Worm (Caenorhabditis elegans): ENCODE results near the gene acp-3.

acp-3 gene

DNA sequence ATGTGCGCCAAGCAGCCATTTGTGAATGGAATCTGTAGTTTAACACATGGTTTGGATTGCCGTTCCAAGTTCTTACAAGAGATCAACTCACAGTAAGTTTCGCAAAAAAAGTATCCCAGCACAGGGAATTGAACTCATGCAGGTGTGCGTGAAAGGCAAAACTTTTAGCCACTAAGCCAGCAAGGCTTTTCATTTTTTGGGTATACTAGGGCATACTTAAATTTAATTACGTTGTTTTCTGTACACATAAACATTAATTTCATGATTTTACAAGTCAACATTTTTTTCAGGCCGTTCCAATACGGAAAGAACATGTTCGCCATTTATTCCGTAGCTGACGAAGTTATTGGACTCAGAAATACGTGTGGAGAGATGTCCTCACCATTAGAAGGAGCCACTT is 4.6 kb upstream of the acp-3 start:
- no peak for TF ChIP-seq attf-3 (GFP tag; conservative IDR thresholded peaks at IDR 0.05)
- TF ChIP-seq sea-2 (GFP tag; IDR thresholded peaks at IDR 0.05): 0 out of 2 replicates have a peak, but pooled peaks have one; percentile 29
- TF ChIP-seq ztf-26 (tag; optimal IDR thresholded peaks at IDR 0.05): no peak
- TF ChIP-seq ceh-58 (GFP tag; IDR thresholded peaks at IDR 0.05): peak; percentile 98
- TF ChIP-seq B0035.1 (tag; optimal IDR thresholded peaks at IDR 0.05): peak; percentile 69
- peak; percentile 87 for TF ChIP-seq dpff-1 (tag; optimal IDR thresholded peaks at IDR 0.05)
- TF ChIP-seq F39B2.1 (GFP tag; IDR thresholded peaks at IDR 0.05): peak; percentile 23; the same call in 1 of the 2 replicates
- peak; percentile 75 for TF ChIP-seq B0261.1 (tag; optimal IDR thresholded peaks at IDR 0.05)
- TF ChIP-seq lin-40 (tag; optimal IDR thresholded peaks at IDR 0.05): no peak
- TF ChIP-seq nfya-2 (GFP tag; IDR thresholded peaks at IDR 0.05): no peak
- TF ChIP-seq ceh-79 (tag; optimal IDR thresholded peaks at IDR 0.05): peak; percentile 87
- TF ChIP-seq ceh-27 (GFP tag; optimal IDR thresholded peaks at IDR 0.05): peak; percentile 34
- TF ChIP-seq mcd-1 (GFP tag; IDR thresholded peaks at IDR 0.05): peak; percentile 53; the same call in 1 of the 2 replicates
- TF ChIP-seq nfyb-1 (GFP tag; IDR thresholded peaks at IDR 0.05): peak; percentile 61
- TF ChIP-seq ccch-3 (GFP tag; optimal IDR thresholded peaks at IDR 0.05): no peak
- peak; percentile 98 for TF ChIP-seq lin-26 (GFP tag; IDR thresholded peaks at IDR 0.05)
- no peak for TF ChIP-seq lag-1 (GFP tag; IDR thresholded peaks at IDR 0.05)
- peak; percentile 15 for TF ChIP-seq F55B11.4 (tag; optimal IDR thresholded peaks at IDR 0.05; ENCODE audit: borderline replicate concordance, insufficient read depth)
- TF ChIP-seq hlh-12 (tag; optimal IDR thresholded peaks at IDR 0.05): peak; percentile 55
- TF ChIP-seq ets-4 (GFP tag; optimal IDR thresholded peaks at IDR 0.05): no peak
- TF ChIP-seq rpc-1 (optimal IDR thresholded peaks at IDR 0.05): peak; percentile 97
- peak; percentile 99 for TF ChIP-seq rpc-1 (tag; optimal IDR thresholded peaks at IDR 0.05)
- TF ChIP-seq snpc-1.1 (tag; optimal IDR thresholded peaks at IDR 0.05; ENCODE audit: insufficient read depth): peak; percentile 52
- peak; percentile 85 for TF ChIP-seq nhr-90 (tag; optimal IDR thresholded peaks at IDR 0.05)
- TF ChIP-seq sdz-38 (tag; optimal IDR thresholded peaks at IDR 0.05): peak; percentile 27
- peak; percentile 83 for TF ChIP-seq F57A8.1 (GFP tag; optimal IDR thresholded peaks at IDR 0.05)
- TF ChIP-seq egl-18 (GFP tag; IDR thresholded peaks at IDR 0.05): 0 out of 2 replicates have a peak, but pooled peaks have one; percentile 61
- peak; percentile 69; the same call in 1 of the 2 replicates for TF ChIP-seq attf-6 (GFP tag; IDR thresholded peaks at IDR 0.05)
- peak; percentile 88 for TF ChIP-seq mes-4 (tag; optimal IDR thresholded peaks at IDR 0.05)
- TF ChIP-seq tlf-1 (GFP tag; optimal IDR thresholded peaks at IDR 0.05): peak; percentile 41
- peak; percentile 14 for TF ChIP-seq nhr-80 (tag; optimal IDR thresholded peaks at IDR 0.05)
- peak; percentile 98 for TF ChIP-seq nhr-120 (GFP tag; IDR thresholded peaks at IDR 0.05)
- peak; percentile 81 for TF ChIP-seq hsf-1 (GFP tag; IDR thresholded peaks at IDR 0.05)
- TF ChIP-seq F33H1.4 (GFP tag; IDR thresholded peaks at IDR 0.05): peak; percentile 49
- TF ChIP-seq ztf-25 (GFP tag; IDR thresholded peaks at IDR 0.05): peak; percentile 86; the same call in 1 of the 2 replicates
- peak; percentile 63 for TF ChIP-seq pbrm-1 (GFP tag; IDR thresholded peaks at IDR 0.05)
- peak; percentile 75 for TF ChIP-seq F57C9.4 (tag; optimal IDR thresholded peaks at IDR 0.05)
- TF ChIP-seq mel-28 (tag; optimal IDR thresholded peaks at IDR 0.05; ENCODE audit: borderline replicate concordance): no peak
- peak; percentile 50; the same call in 1 of the 2 replicates for TF ChIP-seq C17E4.6 (GFP tag; IDR thresholded peaks at IDR 0.05)
- peak; percentile 73 for TF ChIP-seq madf-6 (GFP tag; IDR thresholded peaks at IDR 0.05)
- TF ChIP-seq let-526 (GFP tag; IDR thresholded peaks at IDR 0.05): 0 out of 2 replicates have a peak, but pooled peaks have one; percentile 43
- peak; percentile 66 for TF ChIP-seq ZK185.1 (tag; optimal IDR thresholded peaks at IDR 0.05; ENCODE audit: poor library complexity, severe bottlenecking)
- peak; percentile 84 for TF ChIP-seq repo-1 (tag; optimal IDR thresholded peaks at IDR 0.05)
- TF ChIP-seq atf-7 (tag; optimal IDR thresholded peaks at IDR 0.05): peak; percentile 61
- no peak for TF ChIP-seq B0019.2 (GFP tag; conservative IDR thresholded peaks at IDR 0.05)
- no peak for TF ChIP-seq unc-62 (GFP tag; optimal IDR thresholded peaks at IDR 0.05)
- no peak for TF ChIP-seq sptf-2 (GFP tag; optimal IDR thresholded peaks at IDR 0.05)
- TF ChIP-seq rec-8 (tag; optimal IDR thresholded peaks at IDR 0.05): peak; percentile 80 to 92
- TF ChIP-seq T26A5.8 (tag; optimal IDR thresholded peaks at IDR 0.05): peak; percentile 97

Data from whole organism, young adult.